Fruit fly (Drosophila melanogaster) whole organism, embryonic: ENCODE data around the gene Tusp.

Experiments
- Antp ChIP-seq: fragments of 200-800 bp; sonication (Bioruptor generic); optimal IDR thresholded peaks from 3 replicates; lab custom pipeline; 2016; ENCODE audit warnings: missing biosample characterization, missing genetic modification characterization
- CG10959 ChIP-seq: fragments of 200-800 bp; sonication (Bioruptor generic); IDR thresholded peaks from 2 replicates; pipeline ENCODE4 v1.3.6; 2022; ENCODE audit warnings: missing biosample characterization, missing genetic modification characterization
- CG11696 ChIP-seq: fragments of 200-800 bp; sonication (Bioruptor generic); IDR thresholded peaks from 2 replicates; pipeline ENCODE4 v1.3.6; 2022; ENCODE audit warnings: missing biosample characterization, missing genetic modification characterization
- CG12659 ChIP-seq: fragments of 200-800 bp; sonication (Bioruptor generic); optimal IDR thresholded peaks from 3 replicates; lab custom pipeline; 2017; ENCODE audit warnings: mild to moderate bottlenecking, missing biosample characterization, missing genetic modification reagents, missing genetic modification characterization
- CG14710 ChIP-seq: fragments of 200-800 bp; sonication (Bioruptor generic); optimal IDR thresholded peaks from 3 replicates; lab custom pipeline; 2019; ENCODE audit warnings: missing biosample characterization, mild to moderate bottlenecking, missing genetic modification characterization, moderate library complexity
- CG1603 ChIP-seq: fragments of 200-800 bp; sonication (Bioruptor generic); optimal IDR thresholded peaks from 2 replicates; lab custom pipeline; 2019; ENCODE audit warnings: missing biosample characterization, mild to moderate bottlenecking, missing genetic modification characterization, moderate library complexity
- CG17186 ChIP-seq: fragments of 200-800 bp; sonication (Bioruptor generic); optimal IDR thresholded peaks from 3 replicates; lab custom pipeline; 2017; ENCODE audit warnings: missing biosample characterization, missing genetic modification reagents, missing genetic modification characterization
- CG34422 ChIP-seq: fragments of 200-800 bp; sonication (Bioruptor generic); IDR thresholded peaks from 3 replicates; pipeline ENCODE4 v1.3.6; 2022; ENCODE audit warnings: missing biosample characterization, missing genetic modification characterization
- CG43689 ChIP-seq: fragments of 200-800 bp; sonication (Bioruptor generic); IDR thresholded peaks from 2 replicates; pipeline ENCODE4 v1.3.6; 2022; ENCODE audit warnings: missing biosample characterization, missing genetic modification characterization
- CG7786 ChIP-seq: fragments of 200-800 bp; sonication (Bioruptor generic); optimal IDR thresholded peaks from 2 replicates; lab custom pipeline; 2016; ENCODE audit warnings: missing biosample characterization, missing genetic modification characterization
- CG9876 ChIP-seq: fragments of 200-800 bp; sonication (Bioruptor generic); optimal IDR thresholded peaks from 2 replicates; lab custom pipeline; 2016; ENCODE audit warnings: missing biosample characterization, missing genetic modification characterization
- Chrac-16 ChIP-seq: fragments of 200-800 bp; sonication (Bioruptor generic); optimal IDR thresholded peaks from 3 replicates; lab custom pipeline; 2016; ENCODE audit warnings: missing biosample characterization, missing genetic modification characterization
- Deaf1 ChIP-seq: fragments of 200-800 bp; optimal IDR thresholded peaks from 3 replicates; lab custom pipeline; 2019; ENCODE audit warnings: missing biosample characterization, mild to moderate bottlenecking, missing genetic modification characterization, moderate library complexity
- Eip74EF ChIP-seq, 2 experiments: fragments of 200-800 bp in 1 of 2; fragments of >200 bp in 1 of 2; sonication (Bioruptor generic) in 1 of 2; optimal IDR thresholded peaks; 2 replicates each; lab custom pipeline; 2017 to 2019; ENCODE audit warnings: missing biosample characterization in 2 of 2, missing genetic modification characterization in 2 of 2, mild to moderate bottlenecking in 1 of 2, moderate library complexity in 1 of 2
- Ets65A ChIP-seq: fragments of 200-800 bp; sonication (Bioruptor generic); peaks from one replicate; lab custom pipeline; 2016; ENCODE audit warnings: missing biosample characterization, missing genetic modification characterization
- HLHmδ ChIP-seq: fragments of 200-800 bp; sonication (Bioruptor generic); optimal IDR thresholded peaks from 2 replicates; lab custom pipeline; 2018; ENCODE audit warnings: missing biosample characterization, mild to moderate bottlenecking, missing genetic modification characterization, moderate library complexity
- Hand ChIP-seq: fragments of 200-800 bp; sonication (Bioruptor generic); optimal IDR thresholded peaks from 2 replicates; lab custom pipeline; 2017; ENCODE audit warnings: mild to moderate bottlenecking, missing biosample characterization, missing genetic modification reagents, missing genetic modification characterization
- Hey ChIP-seq: fragments of 200-800 bp; sonication (Bioruptor generic); optimal IDR thresholded peaks from 3 replicates; lab custom pipeline; 2018; ENCODE audit warnings: missing biosample characterization, mild to moderate bottlenecking, missing genetic modification characterization
- HmgD ChIP-seq: fragments of 200-800 bp; sonication (Bioruptor generic); optimal IDR thresholded peaks from 3 replicates; lab custom pipeline; 2016; ENCODE audit warnings: missing biosample characterization, missing genetic modification characterization
- Hr39 ChIP-seq: fragments of >200 bp; optimal IDR thresholded peaks from 2 replicates; lab custom pipeline; 2017
- MBD-R2 ChIP-seq: fragments of 200-800 bp; sonication (Bioruptor generic); IDR thresholded peaks from 2 replicates; pipeline ENCODE4 v1.3.6; 2022; ENCODE audit warnings: missing biosample characterization, missing genetic modification characterization
- Med ChIP-seq: fragments of 200-800 bp; sonication (Bioruptor generic); peaks from one replicate; lab custom pipeline; 2016; ENCODE audit warnings: missing biosample characterization, missing genetic modification characterization, mild to moderate bottlenecking, inconsistent platforms, moderate library complexity
- Oli ChIP-seq: fragments of 200-800 bp; sonication (Bioruptor generic); optimal IDR thresholded peaks from 2 replicates; lab custom pipeline; 2018; ENCODE audit warnings: missing biosample characterization, mild to moderate bottlenecking, missing genetic modification characterization, moderate library complexity
- Pdp1 ChIP-seq, 2 experiments: fragments of 200-800 bp; sonication (Bioruptor generic); optimal IDR thresholded peaks; 3 replicates each; lab custom pipeline; 2016; ENCODE audit warnings: missing biosample characterization in 2 of 2, missing genetic modification characterization in 2 of 2, mild to moderate bottlenecking in 1 of 2, moderate library complexity in 1 of 2
- Scr ChIP-seq: fragments of 200-800 bp; sonication (Bioruptor generic); IDR thresholded peaks from 2 replicates; pipeline ENCODE4 v1.3.6; 2022; ENCODE audit warnings: missing biosample characterization, missing genetic modification characterization; ENCODE audit not compliant: partially characterized antibody
- ac ChIP-seq: fragments of 200-800 bp; sonication (Bioruptor generic); optimal IDR thresholded peaks from 3 replicates; lab custom pipeline; 2017; ENCODE audit warnings: missing biosample characterization, mild to moderate bottlenecking, missing genetic modification characterization
- ap ChIP-seq: fragments of 200-800 bp; sonication (Bioruptor generic); IDR thresholded peaks from 2 replicates; pipeline ENCODE4 v1.3.6; 2022; ENCODE audit warnings: missing biosample characterization, missing genetic modification characterization
- ash1 ChIP-seq: fragments of 200-800 bp; sonication (Bioruptor generic); optimal IDR thresholded peaks from 2 replicates; lab custom pipeline; 2018; ENCODE audit warnings: missing biosample characterization, mild to moderate bottlenecking, missing genetic modification characterization
- cas ChIP-seq: fragments of 200-800 bp; sonication (Bioruptor generic); IDR thresholded peaks from 2 replicates; pipeline ENCODE4 v1.3.6; 2022; ENCODE audit warnings: missing biosample characterization, missing genetic modification characterization
- danr ChIP-seq: fragments of 200-800 bp; sonication (Bioruptor generic); IDR thresholded peaks from 2 replicates; pipeline ENCODE4 v1.3.6; 2022; ENCODE audit warnings: missing biosample characterization, missing genetic modification characterization
- ems ChIP-seq: fragments of 200-800 bp; sonication (Bioruptor generic); optimal IDR thresholded peaks from 3 replicates; lab custom pipeline; 2016; ENCODE audit warnings: missing biosample characterization, missing genetic modification characterization
- esg ChIP-seq: fragments of 200-800 bp; sonication (Bioruptor generic); conservative IDR thresholded peaks from 2 replicates; pipeline ENCODE4 v1.3.6; 2022; ENCODE audit warnings: missing biosample characterization, missing genetic modification characterization
- fd102C ChIP-seq: fragments of 200-800 bp; sonication (Bioruptor generic); optimal IDR thresholded peaks from 2 replicates; lab custom pipeline; 2018; ENCODE audit warnings: missing biosample characterization, mild to moderate bottlenecking, missing genetic modification characterization, moderate library complexity
- fd96Cb ChIP-seq: fragments of 200-800 bp; sonication (Bioruptor generic); optimal IDR thresholded peaks from 2 replicates; lab custom pipeline; 2018; ENCODE audit warnings: missing biosample characterization, mild to moderate bottlenecking, missing genetic modification characterization, moderate library complexity
- gce ChIP-seq: fragments of 200-800 bp; sonication (Bioruptor generic); IDR thresholded peaks from 3 replicates; pipeline ENCODE4 v1.3.6; 2022; ENCODE audit warnings: missing biosample characterization, missing genetic modification characterization
- grau ChIP-seq: fragments of 200-800 bp; optimal IDR thresholded peaks from 3 replicates; lab custom pipeline; 2019; ENCODE audit warnings: missing biosample characterization, mild to moderate bottlenecking, missing genetic modification characterization, moderate library complexity
- gsb ChIP-seq: fragments of 200-800 bp; sonication (Bioruptor generic); IDR thresholded peaks from 2 replicates; pipeline ENCODE4 v1.3.6; 2022; ENCODE audit warnings: missing biosample characterization, missing genetic modification characterization
- gsb-n ChIP-seq: fragments of 200-800 bp; sonication (Bioruptor generic); optimal IDR thresholded peaks from 3 replicates; lab custom pipeline; 2018; ENCODE audit warnings: missing biosample characterization, mild to moderate bottlenecking, missing genetic modification characterization
- jumu ChIP-seq: fragments of 200-800 bp; sonication (Bioruptor generic); optimal IDR thresholded peaks from 3 replicates; lab custom pipeline; 2016; ENCODE audit warnings: missing biosample characterization, missing genetic modification characterization
- lbe ChIP-seq: fragments of 200-800 bp; sonication (Bioruptor generic); optimal IDR thresholded peaks from 2 replicates; lab custom pipeline; 2016; ENCODE audit warnings: missing biosample characterization, mild to moderate bottlenecking, missing genetic modification characterization
- org-1 ChIP-seq: fragments of 200-800 bp; sonication (Bioruptor generic); optimal IDR thresholded peaks from 2 replicates; lab custom pipeline; 2017; ENCODE audit warnings: missing biosample characterization, missing genetic modification characterization
- pan ChIP-seq, 4 experiments: fragments of >200 bp in 3 of 4; fragments of 200-800 bp in 1 of 4; sonication (Bioruptor generic) in 1 of 4; optimal IDR thresholded peaks in 3 of 4; IDR thresholded peaks in 1 of 4; 2 replicates each; pipeline versions ENCODE4 v1.3.6 to Lab custom; 2017 to 2022; ENCODE audit warnings: missing biosample characterization in 2 of 4, missing genetic modification characterization in 2 of 4, mixed read lengths in 1 of 4
- pros ChIP-seq: fragments of 200-800 bp; sonication (Bioruptor generic); optimal IDR thresholded peaks from 3 replicates; lab custom pipeline; 2019; ENCODE audit warnings: missing biosample characterization, mild to moderate bottlenecking, missing genetic modification characterization, moderate library complexity
- sisA ChIP-seq: fragments of 200-800 bp; sonication (Bioruptor generic); IDR thresholded peaks from 2 replicates; pipeline ENCODE4 v1.3.6; 2022; ENCODE audit warnings: missing biosample characterization, missing genetic modification characterization
- so ChIP-seq: fragments of 200-800 bp; sonication (Bioruptor generic); IDR thresholded peaks from 3 replicates; pipeline ENCODE4 v1.3.6; 2022; ENCODE audit warnings: missing biosample characterization, missing genetic modification characterization
- stwl ChIP-seq: fragments of 200-800 bp; sonication (Bioruptor generic); optimal IDR thresholded peaks from 3 replicates; lab custom pipeline; 2018; ENCODE audit warnings: missing biosample characterization, mild to moderate bottlenecking, missing genetic modification characterization, moderate library complexity
- ttk ChIP-seq: fragments of 200-800 bp; sonication (Bioruptor generic); IDR thresholded peaks from 2 replicates; pipeline ENCODE4 v2.1.2; 2022; ENCODE audit warnings: missing biosample characterization, missing genetic modification characterization
- unpg ChIP-seq: fragments of 200-800 bp; sonication (Bioruptor generic); optimal IDR thresholded peaks from 3 replicates; lab custom pipeline; 2018; ENCODE audit warnings: missing biosample characterization, mild to moderate bottlenecking, missing genetic modification characterization, moderate library complexity
- wdn ChIP-seq: fragments of 200-800 bp; sonication (Bioruptor generic); IDR thresholded peaks from 2 replicates; pipeline ENCODE4 v1.3.6; 2022; ENCODE audit warnings: missing biosample characterization, missing genetic modification characterization
- zfh1 ChIP-seq: fragments of 200-800 bp; sonication (Bioruptor generic); IDR thresholded peaks from 3 replicates; pipeline ENCODE4 v1.3.6; 2022; ENCODE audit warnings: missing biosample characterization, missing genetic modification characterization
- zfh2 ChIP-seq: fragments of 200-800 bp; sonication (Bioruptor generic); optimal IDR thresholded peaks from 2 replicates; lab custom pipeline; 2016; ENCODE audit warnings: missing biosample characterization, missing genetic modification characterization

Tusp gene

dm6 chr3R:27613814-27614213 is 6.1 kb downstream of the Tusp start (continued):
- TF ChIP-seq so (GFP tag; lab: Robert Waterston, UW) (no peak), gsb (GFP tag; lab: Robert Waterston, UW) (no peak), CG43689 (no peak), gsb-n (tag; lab: Kevin White, UChicago) (no peak), Hr39 (no peak), fd102C (GFP tag; lab: Kevin White, UChicago) (no peak), danr (no peak), HmgD (GFP tag; lab: Kevin White, UChicago) (no peak), CG10959 (GFP tag; lab: Robert Waterston, UW) (no peak), stwl (tag; lab: Kevin White, UChicago) (no peak), ac (GFP tag; lab: Kevin White, UChicago) (no peak), CG1603 (tag; lab: Kevin White, UChicago) (no peak), pan (optimal IDR thresholded peaks at IDR 0.05; lab: Kevin White, UChicago) (no peak), pan (GFP tag; optimal IDR thresholded peaks at IDR 0.05 in 1 of 2, IDR thresholded peaks at IDR 0.05 in 1 of 2) (no peak), cas (GFP tag; lab: Robert Waterston, UW) (no peak), fd96Cb (tag; lab: Kevin White, UChicago) (peak; percentile 4), lbe (GFP tag; lab: Kevin White, UChicago) (no peak), ttk (GFP tag; lab: Robert Waterston, UW) (no peak), wdn (GFP tag; lab: Robert Waterston, UW) (no peak)

- TF ChIP-seq CG9876 (no peak), grau (tag; lab: Kevin White, UChicago) (no peak), zfh1 (0 out of 3 replicates have a peak, but pooled peaks have one; percentile 14), jumu (GFP tag; lab: Kevin White, UChicago) (no peak), Oli (tag; lab: Kevin White, UChicago) (no peak), zfh2 (GFP tag; lab: Kevin White, UChicago) (no peak), HLHmδ (GFP tag; lab: Kevin White, UChicago) (no peak), Deaf1 (tag; lab: Kevin White, UChicago) (no peak), CG17186 (GFP tag; lab: Kevin White, UChicago) (no peak), Ets65A (GFP tag; lab: Kevin White, UChicago) (no peak), unpg (GFP tag; lab: Kevin White, UChicago) (no peak), CG14710 (no peak), sisA (GFP tag; lab: Robert Waterston, UW) (no peak), Chrac-16 (GFP tag; lab: Kevin White, UChicago) (no peak), ems (GFP tag; lab: Kevin White, UChicago) (no peak), Eip74EF (GFP tag; optimal IDR thresholded peaks at IDR 0.05; lab: Kevin White, UChicago) (no peak), Scr (GFP tag; lab: Robert Waterston, UW) (no peak), Antp (GFP tag; lab: Kevin White, UChicago) (peak; percentile 17), CG34422 (GFP tag; lab: Robert Waterston, UW) (no peak), pros (GFP tag; lab: Kevin White, UChicago) (no peak), MBD-R2 (GFP tag; lab: Robert Waterston, UW) (no peak), Med (peak; percentile 31), Hand (GFP tag; lab: Kevin White, UChicago) (no peak), org-1 (no peak), gce (no peak), CG12659 (GFP tag; lab: Kevin White, UChicago) (no peak), Hey (tag; lab: Kevin White, UChicago) (peak; percentile 99), CG11696 (no peak), Pdp1 (GFP tag; optimal IDR thresholded peaks at IDR 0.05; lab: Kevin White, UChicago) (no peak), esg (no peak), ap (no peak), CG7786 (GFP tag; lab: Kevin White, UChicago) (no peak), ash1 (no peak)
These were observed 8.8 kb downstream of the Tusp start for dm6 chr3R:27616493-27616892.
